Worm (Caenorhabditis elegans): ENCODE data around the gene sir-2.1.

sir-2.1 gene

ce11 chrIV:10374601-10375000 is 8.6 kb upstream of the sir-2.1 start, which contains the start of gene mask-1:
mask-1 (plus strand) TSS chrIV:10374901.
- TF ChIP-seq nhr-67 (tag; optimal IDR thresholded peaks at IDR 0.05): no peak
- TF ChIP-seq nfya-1 (tag; optimal IDR thresholded peaks at IDR 0.05; ENCODE audit: insufficient read depth): no peak
- TF ChIP-seq sea-2 (GFP tag; optimal IDR thresholded peaks at IDR 0.05): no peak
- TF ChIP-seq zag-1 (tag; optimal IDR thresholded peaks at IDR 0.05): no peak
- no peak for TF ChIP-seq tbx-2 (tag; optimal IDR thresholded peaks at IDR 0.05)
- TF ChIP-seq ZK546.5 (tag; optimal IDR thresholded peaks at IDR 0.05): no peak
- TF ChIP-seq fos-1 (tag; optimal IDR thresholded peaks at IDR 0.05): no peak
- TF ChIP-seq skn-1 (tag; optimal IDR thresholded peaks at IDR 0.05): no peak

ce11 chrIV:10373772-10374288 is 7.8 kb upstream of the sir-2.1 start, which contains the start of gene mpz-5:
mpz-5 (minus strand) TSS chrIV:10373822.
- TF ChIP-seq ceh-16 (tag; optimal IDR thresholded peaks at IDR 0.05): no peak
- TF ChIP-seq R02D3.7 (tag; optimal IDR thresholded peaks at IDR 0.05): peak; percentile 13
- TF ChIP-seq mdl-1 (tag; optimal IDR thresholded peaks at IDR 0.05): no peak
- no peak for TF ChIP-seq nhr-67 (tag; optimal IDR thresholded peaks at IDR 0.05)
- peak; percentile 25 for TF ChIP-seq nhr-25 (tag; optimal IDR thresholded peaks at IDR 0.05)
- peak; percentile 47 for TF ChIP-seq ceh-28 (tag; optimal IDR thresholded peaks at IDR 0.05)
- TF ChIP-seq elt-1 (tag; optimal IDR thresholded peaks at IDR 0.05): no peak
- no peak for TF ChIP-seq lin-39 (tag; optimal IDR thresholded peaks at IDR 0.05)
- TF ChIP-seq fkh-10 (GFP tag; optimal IDR thresholded peaks at IDR 0.05): no peak
- TF ChIP-seq egl-27 (tag; optimal IDR thresholded peaks at IDR 0.05): no peak
- TF ChIP-seq zag-1 (tag; optimal IDR thresholded peaks at IDR 0.05): no peak
- TF ChIP-seq nfya-1 (tag; optimal IDR thresholded peaks at IDR 0.05; ENCODE audit: insufficient read depth): peak; percentile 72
- no peak for TF ChIP-seq ama-1 (optimal IDR thresholded peaks at IDR 0.05)
- no peak for TF ChIP-seq elt-3 (tag; optimal IDR thresholded peaks at IDR 0.05)
- peak; percentile 77 for TF ChIP-seq nhr-23 (tag; optimal IDR thresholded peaks at IDR 0.05)
- TF ChIP-seq mml-1 (tag; optimal IDR thresholded peaks at IDR 0.05): no peak
- peak; percentile 20 for TF ChIP-seq elt-2 (tag; optimal IDR thresholded peaks at IDR 0.05)
- TF ChIP-seq ztf-11 (tag; optimal IDR thresholded peaks at IDR 0.05): no peak
- TF ChIP-seq skn-1 (tag; optimal IDR thresholded peaks at IDR 0.05): no peak
- TF ChIP-seq pqm-1 (tag; optimal IDR thresholded peaks at IDR 0.05): peak; percentile 23
- TF ChIP-seq lin-15B (tag; optimal IDR thresholded peaks at IDR 0.05): peak; percentile 67
- TF ChIP-seq sea-2 (GFP tag; optimal IDR thresholded peaks at IDR 0.05): no peak
- TF ChIP-seq tbx-2 (tag; optimal IDR thresholded peaks at IDR 0.05): peak; percentile 51
- no peak for TF ChIP-seq nhr-28 (tag; optimal IDR thresholded peaks at IDR 0.05)
- TF ChIP-seq eor-1 (tag; optimal IDR thresholded peaks at IDR 0.05): no peak
- TF ChIP-seq fos-1 (tag; optimal IDR thresholded peaks at IDR 0.05): no peak
- TF ChIP-seq hmg-11 (tag; optimal IDR thresholded peaks at IDR 0.05): peak; percentile 78
- peak; percentile 60 for TF ChIP-seq snpc-4 (tag; optimal IDR thresholded peaks at IDR 0.05)
- TF ChIP-seq pha-4 (tag; optimal IDR thresholded peaks at IDR 0.05): peak; percentile 86
- no peak for TF ChIP-seq nhr-43 (tag; optimal IDR thresholded peaks at IDR 0.05; ENCODE audit: poor library complexity, severe bottlenecking)
- peak; percentile 91 for TF ChIP-seq egl-5 (tag; optimal IDR thresholded peaks at IDR 0.05)
- no peak for TF ChIP-seq unc-39 (tag; optimal IDR thresholded peaks at IDR 0.05)
- TF ChIP-seq fkh-2 (tag; optimal IDR thresholded peaks at IDR 0.05): no peak
- TF ChIP-seq lsy-12 (tag; optimal IDR thresholded peaks at IDR 0.05): peak; percentile 42
- peak; percentile 19 for TF ChIP-seq jun-1 (tag; optimal IDR thresholded peaks at IDR 0.05)
- no peak for TF ChIP-seq ceh-82 (tag; optimal IDR thresholded peaks at IDR 0.05)
- TF ChIP-seq unc-62 (GFP tag; optimal IDR thresholded peaks at IDR 0.05): no peak
- TF ChIP-seq ZK546.5 (tag; optimal IDR thresholded peaks at IDR 0.05): no peak
- no peak for TF ChIP-seq aly-2 (tag; optimal IDR thresholded peaks at IDR 0.05)
- TF ChIP-seq nhr-77 (tag; optimal IDR thresholded peaks at IDR 0.05): peak; percentile 19
- no peak for TF ChIP-seq nhr-11 (tag; optimal IDR thresholded peaks at IDR 0.05)
- TF ChIP-seq nhr-12 (tag; optimal IDR thresholded peaks at IDR 0.05): no peak
- TF ChIP-seq nhr-76 (tag; optimal IDR thresholded peaks at IDR 0.05): no peak
- no peak for TF ChIP-seq nhr-237 (tag; optimal IDR thresholded peaks at IDR 0.05)
- TF ChIP-seq ztf-4 (tag; optimal IDR thresholded peaks at IDR 0.05): no peak
- no peak for TF ChIP-seq ceh-9 (tag; optimal IDR thresholded peaks at IDR 0.05)
- no peak for TF ChIP-seq daf-12 (tag; optimal IDR thresholded peaks at IDR 0.05)
